Worm (Caenorhabditis elegans): ENCODE measurements around the gene F35B3.4.

The F35B3.4 gene

ce11 chrX:16998003-16998402, 22.8 kb downstream of the F35B3.4 start:
- TF ChIP-seq mep-1 (tag; optimal IDR thresholded peaks at IDR 0.05) (peak; percentile 4), zip-11 (GFP tag; IDR thresholded peaks at IDR 0.05) (no peak), Y5F2A.4 (GFP tag; optimal IDR thresholded peaks at IDR 0.05) (no peak), nhr-28 (tag; optimal IDR thresholded peaks at IDR 0.05) (peak; percentile 11), unc-62 (GFP tag; optimal IDR thresholded peaks at IDR 0.05 in 1 of 2) (peak in 1 of 2 experiments; percentile 83), unc-62 (tag; optimal IDR thresholded peaks at IDR 0.05) (no peak), hlh-30 (tag; optimal IDR thresholded peaks at IDR 0.05; ENCODE audit: insufficient read depth) (peak; percentile 46)

ce11 chrX:16995886-16996283, 24.9 kb downstream of the F35B3.4 start:
- TF ChIP-seq T26A8.4 (GFP tag; IDR thresholded peaks at IDR 0.05) = no peak
- no peak for TF ChIP-seq Y75B8A.6 (GFP tag; IDR thresholded peaks at IDR 0.05)
- no peak for TF ChIP-seq nhr-42 (GFP tag; IDR thresholded peaks at IDR 0.05)
- TF ChIP-seq Y5F2A.4 (GFP tag; optimal IDR thresholded peaks at IDR 0.05) = no peak
- no peak for TF ChIP-seq mxl-3 (GFP tag; optimal IDR thresholded peaks at IDR 0.05)
- no peak for TF ChIP-seq hmg-1.1 (GFP tag; IDR thresholded peaks at IDR 0.05)
- no peak for TF ChIP-seq mdl-1 (tag; optimal IDR thresholded peaks at IDR 0.05)
- TF ChIP-seq vab-7 (GFP tag; IDR thresholded peaks at IDR 0.05) = no peak
- TF ChIP-seq nhr-76 (tag; optimal IDR thresholded peaks at IDR 0.05) = no peak
- peak; percentile 40 for TF ChIP-seq dve-1 (tag; optimal IDR thresholded peaks at IDR 0.05; ENCODE audit: insufficient read depth)
- no peak for TF ChIP-seq unc-39 (tag; optimal IDR thresholded peaks at IDR 0.05)
- TF ChIP-seq nhr-102 (tag; optimal IDR thresholded peaks at IDR 0.05) = no peak
- no peak for TF ChIP-seq zag-1 (tag; optimal IDR thresholded peaks at IDR 0.05)
- TF ChIP-seq lin-38 (GFP tag; IDR thresholded peaks at IDR 0.05) = no peak
- no peak for TF ChIP-seq F26F4.8 (GFP tag; conservative IDR thresholded peaks at IDR 0.05)
- TF ChIP-seq nhr-11 (tag; optimal IDR thresholded peaks at IDR 0.05) = no peak
- no peak for TF ChIP-seq daf-16 (GFP tag; optimal IDR thresholded peaks at IDR 0.05)
- TF ChIP-seq daf-16 (tag; optimal IDR thresholded peaks at IDR 0.05) = peak; percentile 88
- TF ChIP-seq aly-2 (tag; optimal IDR thresholded peaks at IDR 0.05) = no peak
- no peak for TF ChIP-seq ceh-32 (tag; optimal IDR thresholded peaks at IDR 0.05; ENCODE audit: poor library complexity)
- no peak for TF ChIP-seq snpc-4 (tag; optimal IDR thresholded peaks at IDR 0.05)
- TF ChIP-seq egl-43 (GFP tag; IDR thresholded peaks at IDR 0.05) = no peak
- TF ChIP-seq tag-97 (GFP tag; IDR thresholded peaks at IDR 0.05) = no peak
- TF ChIP-seq lin-13 (GFP tag; optimal IDR thresholded peaks at IDR 0.05) = no peak
- no peak for TF ChIP-seq sdz-12 (GFP tag; optimal IDR thresholded peaks at IDR 0.05)
- peak; percentile 72 for TF ChIP-seq dmd-6 (GFP tag; IDR thresholded peaks at IDR 0.05)
- no peak for TF ChIP-seq nhr-10 (tag; optimal IDR thresholded peaks at IDR 0.05)
- no peak for TF ChIP-seq ceh-28 (tag; optimal IDR thresholded peaks at IDR 0.05)
- TF ChIP-seq jun-1 (tag; optimal IDR thresholded peaks at IDR 0.05) = no peak
- TF ChIP-seq tra-1 (GFP tag; IDR thresholded peaks at IDR 0.05) = 0 out of 2 replicates have a peak, but pooled peaks have one; percentile 11
- TF ChIP-seq dmd-9 (GFP tag; IDR thresholded peaks at IDR 0.05) = no peak
- no peak for TF ChIP-seq lin-29 (GFP tag; IDR thresholded peaks at IDR 0.05)
- no peak for TF ChIP-seq nhr-48 (tag; optimal IDR thresholded peaks at IDR 0.05)
- no peak for TF ChIP-seq arid-1 (GFP tag; conservative IDR thresholded peaks at IDR 0.05)
- TF ChIP-seq lir-3 (tag; optimal IDR thresholded peaks at IDR 0.05) = no peak
- no peak for TF ChIP-seq spr-1 (tag; optimal IDR thresholded peaks at IDR 0.05)
- TF ChIP-seq F10B5.3 (tag; optimal IDR thresholded peaks at IDR 0.05) = no peak
- no peak for TF ChIP-seq R02D3.7 (tag; optimal IDR thresholded peaks at IDR 0.05)
- TF ChIP-seq lin-1 (GFP tag; IDR thresholded peaks at IDR 0.05) = no peak
- TF ChIP-seq snpc-1.2 (GFP tag; IDR thresholded peaks at IDR 0.05) = no peak
- no peak for TF ChIP-seq lsy-2 (tag; optimal IDR thresholded peaks at IDR 0.05)
- TF ChIP-seq daf-12 (tag; optimal IDR thresholded peaks at IDR 0.05) = no peak
- TF ChIP-seq hif-1 (tag; optimal IDR thresholded peaks at IDR 0.05) = no peak
- TF ChIP-seq zfp-2 (tag; optimal IDR thresholded peaks at IDR 0.05) = no peak
- no peak for TF ChIP-seq ztf-11 (tag; optimal IDR thresholded peaks at IDR 0.05)
- no peak for TF ChIP-seq skn-1 (tag; optimal IDR thresholded peaks at IDR 0.05)
